Fruit fly (Drosophila melanogaster): ENCODE measurements around the gene CG33189.

Gene CG33189

dm6 chr3R:8780689-8781088 is at the start of gene CG33189:
Gene CG33189 (minus strand): TSS chr3R:8780789.
- TF ChIP-seq CG12605 (GFP tag; IDR thresholded peaks at IDR 0.05) (no peak), CG8159 (tag; optimal IDR thresholded peaks at IDR 0.05) (no peak), CG4496 (GFP tag; IDR thresholded peaks at IDR 0.05) (no peak), CG34367 (tag; optimal IDR thresholded peaks at IDR 0.05) (no peak), EcR (GFP tag; optimal IDR thresholded peaks at IDR 0.05) (no peak), rn (GFP tag; IDR thresholded peaks at IDR 0.05) (no peak), fd96Ca (GFP tag; IDR thresholded peaks at IDR 0.05) (no peak), Pif1A (GFP tag; optimal IDR thresholded peaks at IDR 0.05) (no peak), Pif1B (GFP tag; optimal IDR thresholded peaks at IDR 0.05) (no peak), Snoo (tag; optimal IDR thresholded peaks at IDR 0.05) (no peak), Ets98B (GFP tag; IDR thresholded peaks at IDR 0.05) (no peak), CG8301 (tag; optimal IDR thresholded peaks at IDR 0.05) (no peak), CG17806 (tag; optimal IDR thresholded peaks at IDR 0.05) (no peak), CG32121 (GFP tag; IDR thresholded peaks at IDR 0.05) (no peak), CG10348 (GFP tag; IDR thresholded peaks at IDR 0.05) (no peak)

- TF ChIP-seq rn (GFP tag; IDR thresholded peaks at IDR 0.05) (no peak), CG14655 (GFP tag; optimal IDR thresholded peaks at IDR 0.05) (no peak), Ets98B (GFP tag; IDR thresholded peaks at IDR 0.05) (no peak), fd96Ca (GFP tag; IDR thresholded peaks at IDR 0.05) (no peak), D1 (tag; optimal IDR thresholded peaks at IDR 0.05) (no peak), Pif1A (GFP tag; optimal IDR thresholded peaks at IDR 0.05) (no peak), EcR (GFP tag; optimal IDR thresholded peaks at IDR 0.05) (no peak), CG4496 (GFP tag; IDR thresholded peaks at IDR 0.05) (no peak), CG8301 (tag; optimal IDR thresholded peaks at IDR 0.05) (no peak), CG13204 (GFP tag; optimal IDR thresholded peaks at IDR 0.05) (no peak), CG8159 (tag; optimal IDR thresholded peaks at IDR 0.05) (no peak), gl (tag; optimal IDR thresholded peaks at IDR 0.05) (no peak)
Measured at dm6 chr3R:8823761-8824499, 43.3 kb upstream of the CG33189 start, which contains the start of the genes IscU and CG8379. Gene IscU (minus strand): TSS chr3R:8824177. Gene CG8379 (plus strand): TSS chr3R:8824411.

- TF ChIP-seq CG14655 (GFP tag; optimal IDR thresholded peaks at IDR 0.05): no peak
- TF ChIP-seq CG10348 (GFP tag; IDR thresholded peaks at IDR 0.05): no peak
- TF ChIP-seq CG12605 (GFP tag; IDR thresholded peaks at IDR 0.05): no peak
- TF ChIP-seq rn (GFP tag; IDR thresholded peaks at IDR 0.05): no peak
- no peak for TF ChIP-seq D1 (tag; optimal IDR thresholded peaks at IDR 0.05)
- TF ChIP-seq Pif1B (GFP tag; optimal IDR thresholded peaks at IDR 0.05): no peak
- TF ChIP-seq CG34367 (tag; optimal IDR thresholded peaks at IDR 0.05): no peak
- TF ChIP-seq CG13204 (GFP tag; optimal IDR thresholded peaks at IDR 0.05): no peak
- no peak for TF ChIP-seq gl (tag; optimal IDR thresholded peaks at IDR 0.05)
- TF ChIP-seq CG8301 (tag; optimal IDR thresholded peaks at IDR 0.05): no peak
- TF ChIP-seq CG8159 (tag; optimal IDR thresholded peaks at IDR 0.05): no peak
- TF ChIP-seq Snoo (tag; optimal IDR thresholded peaks at IDR 0.05): no peak
- no peak for TF ChIP-seq EcR (GFP tag; optimal IDR thresholded peaks at IDR 0.05)
- TF ChIP-seq CG17806 (tag; optimal IDR thresholded peaks at IDR 0.05): no peak
- no peak for TF ChIP-seq fd96Ca (GFP tag; IDR thresholded peaks at IDR 0.05)
- TF ChIP-seq Pif1A (GFP tag; optimal IDR thresholded peaks at IDR 0.05): no peak
- TF ChIP-seq CG32121 (GFP tag; IDR thresholded peaks at IDR 0.05): no peak
- no peak for TF ChIP-seq CG15710 (tag; optimal IDR thresholded peaks at IDR 0.05)
Measured at dm6 chr3R:8822919-8823318, 42.3 kb upstream of the CG33189 start.

dm6 chr3R:8821623-8822022 is 41.0 kb upstream of the CG33189 start, which contains the start of gene CG8369:
Gene CG8369 (plus strand): TSS chr3R:8822008.
- no peak for TF ChIP-seq gl (tag; optimal IDR thresholded peaks at IDR 0.05)
- TF ChIP-seq Pif1B (GFP tag; optimal IDR thresholded peaks at IDR 0.05): no peak
- TF ChIP-seq EcR (GFP tag; optimal IDR thresholded peaks at IDR 0.05): peak; percentile 51

dm6 chr3R:8820428-8820912 is 39.9 kb upstream of the CG33189 start, which contains the start of gene aqz:
Gene aqz (minus strand): TSS chr3R:8820682.
- peak; percentile 2 for TF ChIP-seq CG8301 (tag; optimal IDR thresholded peaks at IDR 0.05)
- TF ChIP-seq EcR (GFP tag; optimal IDR thresholded peaks at IDR 0.05): peak; percentile 9
- peak; percentile 48 for TF ChIP-seq D1 (tag; optimal IDR thresholded peaks at IDR 0.05)
- TF ChIP-seq CG9948 (tag; optimal IDR thresholded peaks at IDR 0.05): no peak
- no peak for TF ChIP-seq CG13204 (GFP tag; optimal IDR thresholded peaks at IDR 0.05)
- no peak for TF ChIP-seq gl (tag; optimal IDR thresholded peaks at IDR 0.05)
- TF ChIP-seq CG10348 (GFP tag; IDR thresholded peaks at IDR 0.05): no peak
- TF ChIP-seq CG17806 (tag; optimal IDR thresholded peaks at IDR 0.05): peak; percentile 2
- peak; percentile 26; the same call in 1 of the 2 replicates for TF ChIP-seq CG32121 (GFP tag; IDR thresholded peaks at IDR 0.05)
- no peak for TF ChIP-seq CG14655 (GFP tag; optimal IDR thresholded peaks at IDR 0.05)
- TF ChIP-seq rn (GFP tag; IDR thresholded peaks at IDR 0.05): no peak
- peak; percentile 63 for TF ChIP-seq CG12605 (GFP tag; IDR thresholded peaks at IDR 0.05)
- TF ChIP-seq Ets98B (GFP tag; IDR thresholded peaks at IDR 0.05): peak; percentile 52; the same call in 1 of the 2 replicates
- no peak for TF ChIP-seq fd96Ca (GFP tag; IDR thresholded peaks at IDR 0.05)
- peak; percentile 68 for TF ChIP-seq CG4496 (GFP tag; IDR thresholded peaks at IDR 0.05)
- TF ChIP-seq Pif1A (GFP tag; optimal IDR thresholded peaks at IDR 0.05): peak; percentile 32
- peak; percentile 36 for TF ChIP-seq CG34367 (tag; optimal IDR thresholded peaks at IDR 0.05)
- TF ChIP-seq Snoo (tag; optimal IDR thresholded peaks at IDR 0.05): peak; percentile 12
- TF ChIP-seq CG8159 (tag; optimal IDR thresholded peaks at IDR 0.05): no peak
- no peak for TF ChIP-seq CG15710 (tag; optimal IDR thresholded peaks at IDR 0.05)
- peak; percentile 10 for TF ChIP-seq Pif1B (GFP tag; optimal IDR thresholded peaks at IDR 0.05)

Data from whole organism, pupa.